Fruit fly (Drosophila melanogaster) whole organism, embryonic: ENCODE measurements around the gene hkb.

Experiments
- BEAF-32 ChIP-seq: fragments of 200-800 bp; sonication (Bioruptor generic); optimal IDR thresholded peaks from 3 replicates; lab custom pipeline; 2017; ENCODE audit warnings: missing biosample characterization, missing genetic modification characterization, mild to moderate bottlenecking, moderate library complexity, missing genetic modification reagents
- C15 ChIP-seq: fragments of 200-800 bp; sonication (Bioruptor generic); IDR thresholded peaks from 3 replicates; pipeline ENCODE4 v1.3.6; 2022; ENCODE audit warnings: missing biosample characterization, missing genetic modification characterization
- CG10959 ChIP-seq: fragments of 200-800 bp; sonication (Bioruptor generic); IDR thresholded peaks from 2 replicates; pipeline ENCODE4 v1.3.6; 2022; ENCODE audit warnings: missing biosample characterization, missing genetic modification characterization
- CG11085 ChIP-seq: fragments of 200-800 bp; sonication (Bioruptor generic); IDR thresholded peaks from 2 replicates; pipeline ENCODE4 v1.3.6; 2022; ENCODE audit warnings: missing biosample characterization, missing genetic modification characterization
- CG11247 ChIP-seq: fragments of 200-800 bp; sonication (Bioruptor generic); IDR thresholded peaks from 2 replicates; pipeline ENCODE4 v1.3.6; 2022; ENCODE audit warnings: missing biosample characterization, missing genetic modification characterization
- CG11398 ChIP-seq: fragments of 200-800 bp; sonication (Bioruptor generic); optimal IDR thresholded peaks from 2 replicates; lab custom pipeline; 2016; ENCODE audit warnings: missing biosample characterization, missing genetic modification characterization
- CG12219 ChIP-seq: fragments of 200-800 bp; sonication (Bioruptor generic); optimal IDR thresholded peaks from 3 replicates; lab custom pipeline; 2018; ENCODE audit warnings: missing biosample characterization, mild to moderate bottlenecking, missing genetic modification characterization
- CG14014 ChIP-seq: fragments of 200-800 bp; sonication (Bioruptor generic); IDR thresholded peaks from 2 replicates; pipeline ENCODE4 v1.3.6; 2022; ENCODE audit warnings: missing biosample characterization, missing genetic modification characterization
- CG14667 ChIP-seq: fragments of 200-800 bp; sonication (Bioruptor generic); IDR thresholded peaks from 2 replicates; pipeline ENCODE4 v1.3.6; 2022; ENCODE audit warnings: missing biosample characterization, missing genetic modification characterization
- CG16779 ChIP-seq: fragments of 200-800 bp; sonication (Bioruptor generic); IDR thresholded peaks from 2 replicates; pipeline ENCODE4 v1.3.6; 2022; ENCODE audit warnings: missing biosample characterization, missing genetic modification characterization
- CG16815 ChIP-seq: fragments of 200-800 bp; sonication (Bioruptor generic); optimal IDR thresholded peaks from 3 replicates; lab custom pipeline; 2017; ENCODE audit warnings: missing biosample characterization, mild to moderate bottlenecking, missing genetic modification characterization
- CG17186 ChIP-seq: fragments of 200-800 bp; sonication (Bioruptor generic); optimal IDR thresholded peaks from 3 replicates; lab custom pipeline; 2017; ENCODE audit warnings: missing biosample characterization, missing genetic modification reagents, missing genetic modification characterization
- CG18476 ChIP-seq: fragments of 200-800 bp; sonication (Bioruptor generic); optimal IDR thresholded peaks from 2 replicates; lab custom pipeline; 2016; ENCODE audit warnings: missing biosample characterization, mild to moderate bottlenecking, missing genetic modification characterization
- CG18599 ChIP-seq: fragments of 200-800 bp; sonication (Bioruptor generic); optimal IDR thresholded peaks from 3 replicates; lab custom pipeline; 2017; ENCODE audit warnings: missing biosample characterization, missing genetic modification characterization, mild to moderate bottlenecking, moderate library complexity, missing genetic modification reagents
- CG18619 ChIP-seq: fragments of 200-800 bp; sonication (Bioruptor generic); optimal IDR thresholded peaks from 3 replicates; lab custom pipeline; 2017; ENCODE audit warnings: missing biosample characterization, mild to moderate bottlenecking, missing genetic modification characterization
- CG2199 ChIP-seq: fragments of 200-800 bp; sonication (Bioruptor generic); IDR thresholded peaks from 3 replicates; pipeline ENCODE4 v1.3.6; 2022; ENCODE audit warnings: missing biosample characterization, missing genetic modification characterization
- CG31224 ChIP-seq: fragments of 200-800 bp; sonication (Bioruptor generic); IDR thresholded peaks from 2 replicates; pipeline ENCODE4 v1.3.6; 2022; ENCODE audit warnings: missing biosample characterization, missing genetic modification characterization
- CG31388 ChIP-seq: fragments of 200-800 bp; sonication (Bioruptor generic); optimal IDR thresholded peaks from 2 replicates; lab custom pipeline; 2016; ENCODE audit warnings: missing biosample characterization, missing genetic modification characterization
- CG32772 ChIP-seq: fragments of 200-800 bp; sonication (Bioruptor generic); IDR thresholded peaks from 2 replicates; pipeline ENCODE4 v1.3.6; 2022; ENCODE audit warnings: missing biosample characterization, missing genetic modification characterization
- CG3726 ChIP-seq: fragments of 200-800 bp; sonication (Bioruptor generic); IDR thresholded peaks from 3 replicates; pipeline ENCODE4, ENCODE4 v1.3.6; 2022; ENCODE audit warnings: missing biosample characterization, missing genetic modification characterization
- CG5180 ChIP-seq: fragments of 200-800 bp; sonication (Bioruptor generic); optimal IDR thresholded peaks from 3 replicates; lab custom pipeline; 2017; ENCODE audit warnings: missing biosample characterization, missing genetic modification characterization, mild to moderate bottlenecking, moderate library complexity, missing genetic modification reagents
- CG6854 ChIP-seq: fragments of 200-800 bp; sonication (Bioruptor generic); optimal IDR thresholded peaks from 3 replicates; lab custom pipeline; 2017; ENCODE audit warnings: missing biosample characterization, mild to moderate bottlenecking, missing genetic modification characterization
- CG9609 ChIP-seq: fragments of 200-800 bp; sonication (Bioruptor generic); optimal IDR thresholded peaks from 3 replicates; lab custom pipeline; 2016; ENCODE audit warnings: missing biosample characterization, missing genetic modification characterization
- D19B ChIP-seq: fragments of 200-800 bp; sonication (Bioruptor generic); optimal IDR thresholded peaks from 2 replicates; lab custom pipeline; 2017; ENCODE audit warnings: missing biosample characterization, mild to moderate bottlenecking, missing genetic modification characterization
- Dad ChIP-seq: fragments of 200-800 bp; sonication (Bioruptor generic); optimal IDR thresholded peaks from 3 replicates; lab custom pipeline; 2016; ENCODE audit warnings: missing biosample characterization, missing genetic modification characterization
- Deaf1 ChIP-seq: fragments of 200-800 bp; optimal IDR thresholded peaks from 3 replicates; lab custom pipeline; 2019; ENCODE audit warnings: missing biosample characterization, mild to moderate bottlenecking, missing genetic modification characterization, moderate library complexity
- E2f1 ChIP-seq: fragments of 200-800 bp; sonication (Bioruptor generic); IDR thresholded peaks from 2 replicates; pipeline ENCODE4 v1.3.6; 2022; ENCODE audit warnings: missing biosample characterization, missing genetic modification characterization
- Gsc ChIP-seq: fragments of 200-800 bp; sonication (Bioruptor generic); IDR thresholded peaks from 2 replicates; pipeline ENCODE4 v1.3.6; 2022; ENCODE audit warnings: missing biosample characterization, missing genetic modification characterization
- MESR4 ChIP-seq: fragments of 200-800 bp; sonication (Bioruptor generic); optimal IDR thresholded peaks from 2 replicates; lab custom pipeline; 2018; ENCODE audit warnings: missing biosample characterization, mild to moderate bottlenecking, missing genetic modification characterization, moderate library complexity
- Mad ChIP-seq: fragments of 200-800 bp; sonication (Bioruptor generic); optimal IDR thresholded peaks from 2 replicates; lab custom pipeline; 2016; ENCODE audit warnings: missing biosample characterization, missing genetic modification characterization
- Nf-YC ChIP-seq: fragments of 200-800 bp; optimal IDR thresholded peaks from 3 replicates; lab custom pipeline; 2019; ENCODE audit warnings: missing biosample characterization, mild to moderate bottlenecking, missing genetic modification characterization, moderate library complexity
- Sry-β ChIP-seq: fragments of 200-800 bp; sonication (Bioruptor generic); optimal IDR thresholded peaks from 2 replicates; lab custom pipeline; 2018; ENCODE audit warnings: missing biosample characterization, mild to moderate bottlenecking, missing genetic modification characterization, moderate library complexity
- chif ChIP-seq, 2 experiments: fragments of 200-800 bp; sonication (Bioruptor generic); optimal IDR thresholded peaks; 3 replicates each; lab custom pipeline; 2016; ENCODE audit warnings: missing biosample characterization in 2 of 2, missing genetic modification characterization in 2 of 2
- chinmo ChIP-seq: fragments of 200-800 bp; sonication (Bioruptor generic); IDR thresholded peaks from 4 replicates; pipeline ENCODE4 v1.3.6; 2022; ENCODE audit warnings: missing biosample characterization, missing genetic modification characterization; ENCODE audit not compliant: partially characterized antibody
- esg ChIP-seq: fragments of 200-800 bp; sonication (Bioruptor generic); conservative IDR thresholded peaks from 2 replicates; pipeline ENCODE4 v1.3.6; 2022; ENCODE audit warnings: missing biosample characterization, missing genetic modification characterization
- fd102C ChIP-seq: fragments of 200-800 bp; sonication (Bioruptor generic); optimal IDR thresholded peaks from 2 replicates; lab custom pipeline; 2018; ENCODE audit warnings: missing biosample characterization, mild to moderate bottlenecking, missing genetic modification characterization, moderate library complexity
- hbn ChIP-seq: fragments of 200-800 bp; sonication (Bioruptor generic); IDR thresholded peaks from 2 replicates; pipeline ENCODE4 v1.3.6; 2022; ENCODE audit warnings: missing biosample characterization, missing genetic modification characterization; ENCODE audit not compliant: partially characterized antibody
- org-1 ChIP-seq: fragments of 200-800 bp; sonication (Bioruptor generic); optimal IDR thresholded peaks from 2 replicates; lab custom pipeline; 2017; ENCODE audit warnings: missing biosample characterization, missing genetic modification characterization
- peb ChIP-seq: fragments of 200-800 bp; sonication (Bioruptor generic); IDR thresholded peaks from 2 replicates; pipeline ENCODE4 v1.3.6; 2022; ENCODE audit warnings: missing biosample characterization, missing genetic modification characterization
- pita ChIP-seq: fragments of 200-800 bp; sonication (Bioruptor generic); optimal IDR thresholded peaks from 2 replicates; lab custom pipeline; 2017; ENCODE audit warnings: missing biosample characterization, mild to moderate bottlenecking, missing genetic modification characterization
- run ChIP-seq: fragments of 200-800 bp; sonication (Bioruptor generic); optimal IDR thresholded peaks from 3 replicates; lab custom pipeline; 2018; ENCODE audit warnings: missing biosample characterization, mild to moderate bottlenecking, missing genetic modification characterization
- slbo ChIP-seq: fragments of 200-800 bp; sonication (Bioruptor generic); IDR thresholded peaks from 2 replicates; pipeline ENCODE4 v1.3.6; 2022; ENCODE audit warnings: missing biosample characterization, missing genetic modification characterization
- slp2 ChIP-seq: fragments of 200-800 bp; sonication (Bioruptor generic); optimal IDR thresholded peaks from 2 replicates; lab custom pipeline; 2016; ENCODE audit warnings: missing biosample characterization, missing genetic modification characterization
- sr ChIP-seq: fragments of 200-800 bp; sonication (Bioruptor generic); IDR thresholded peaks from 3 replicates; pipeline ENCODE4 v1.3.6; 2022; ENCODE audit warnings: missing biosample characterization, missing genetic modification characterization
- tap ChIP-seq: fragments of 200-800 bp; optimal IDR thresholded peaks from 3 replicates; lab custom pipeline; 2019; ENCODE audit warnings: missing biosample characterization, mild to moderate bottlenecking, missing genetic modification characterization, moderate library complexity
- twi ChIP-seq: fragments of 200-800 bp; optimal IDR thresholded peaks from 2 replicates; lab custom pipeline; 2019; ENCODE audit warnings: missing biosample characterization, mild to moderate bottlenecking, missing genetic modification characterization, moderate library complexity
- tx ChIP-seq: fragments of 200-800 bp; sonication (Bioruptor generic); optimal IDR thresholded peaks from 2 replicates; lab custom pipeline; 2016; ENCODE audit warnings: missing biosample characterization, missing genetic modification characterization
- wdn ChIP-seq: fragments of 200-800 bp; sonication (Bioruptor generic); IDR thresholded peaks from 2 replicates; pipeline ENCODE4 v1.3.6; 2022; ENCODE audit warnings: missing biosample characterization, missing genetic modification characterization
- yki ChIP-seq: fragments of >200 bp; optimal IDR thresholded peaks from 3 replicates; lab custom pipeline; 2018

The hkb gene

dm6 chr3R:4394654-4395581 lies 48.5 kb upstream of the hkb start (continued):
- TF ChIP-seq D19B (GFP tag; lab: Kevin White, UChicago) (peak; percentile 69), Gsc (no peak), tx (GFP tag; lab: Kevin White, UChicago) (peak; percentile 84), CG31388 (GFP tag; lab: Kevin White, UChicago) (peak; percentile 74), CG14667 (GFP tag; lab: Robert Waterston, UW) (peak; percentile 67), CG18619 (GFP tag; lab: Kevin White, UChicago) (peak; percentile 82), hbn (GFP tag; lab: Robert Waterston, UW) (no peak), CG16779 (GFP tag; lab: Robert Waterston, UW) (peak; percentile 28; the same call in 1 of the 2 replicates), CG32772 (GFP tag; lab: Robert Waterston, UW) (peak; percentile 86), CG11085 (GFP tag; lab: Robert Waterston, UW) (peak; percentile 58), Sry-β (GFP tag; lab: Kevin White, UChicago) (peak; percentile 70), sr (GFP tag; lab: Robert Waterston, UW) (peak; percentile 58; the same call in 1 of the 3 replicates), org-1 (GFP tag; lab: Kevin White, UChicago) (peak; percentile 90), run (tag; lab: Kevin White, UChicago) (peak; percentile 69), tap (tag; lab: Kevin White, UChicago) (peak; percentile 85), chif (GFP tag; optimal IDR thresholded peaks at IDR 0.05; lab: Kevin White, UChicago) (peak; percentile 84), C15 (GFP tag; lab: Robert Waterston, UW) (0 out of 3 replicates have a peak, but pooled peaks have one; percentile 41), CG3726 (GFP tag; lab: Robert Waterston, UW) (peak; percentile 75), Mad (GFP tag; lab: Kevin White, UChicago) (peak; percentile 66), CG11247 (GFP tag; lab: Robert Waterston, UW) (peak; percentile 77), CG17186 (GFP tag; lab: Kevin White, UChicago) (peak; percentile 30), Nf-YC (peak; percentile 64), CG16815 (GFP tag; lab: Kevin White, UChicago) (peak; percentile 65), peb (GFP tag; lab: Robert Waterston, UW) (no peak; the same call in 1 of the 2 replicates), chinmo (GFP tag; lab: Robert Waterston, UW) (no peak), CG11398 (peak; percentile 74), wdn (peak; percentile 75), CG18599 (peak; percentile 91), CG2199 (GFP tag; lab: Robert Waterston, UW) (peak; percentile 91; the same call in 2 of the 3 replicates), MESR4 (GFP tag; lab: Kevin White, UChicago) (peak; percentile 19), esg (GFP tag; lab: Robert Waterston, UW) (peak; percentile 86), CG31224 (GFP tag; lab: Robert Waterston, UW) (peak; percentile 66), CG14014 (peak; percentile 80), BEAF-32 (GFP tag; lab: Kevin White, UChicago) (peak; percentile 14), fd102C (no peak), slbo (GFP tag; lab: Robert Waterston, UW) (peak; percentile 91), Dad (peak; percentile 82), CG18476 (GFP tag; lab: Kevin White, UChicago) (peak; percentile 80), CG10959 (GFP tag; lab: Robert Waterston, UW) (peak; percentile 51; the same call in 1 of the 2 replicates), CG6854 (GFP tag; lab: Kevin White, UChicago) (peak; percentile 73), yki (no peak), E2f1 (GFP tag; lab: Robert Waterston, UW) (peak; percentile 89), pita (GFP tag; lab: Kevin White, UChicago) (no peak), CG9609 (peak; percentile 88), CG12219 (GFP tag; lab: Kevin White, UChicago) (peak; percentile 91), CG5180 (GFP tag; lab: Kevin White, UChicago) (peak; percentile 79), slp2 (GFP tag; lab: Kevin White, UChicago) (peak; percentile 73), Deaf1 (peak; percentile 75), twi (tag; lab: Kevin White, UChicago) (peak; percentile 57)
